Worm (Caenorhabditis elegans) whole organism, L4/young adult: Measurements from ENCODE around the gene F36H1.3.
A peak's percentile ranks its signal among the peaks of the same experiment; 100 is the strongest.

Experiments used
- W03F9.2 ChIP-seq: fragments of 150-350 bp; optimal IDR thresholded peaks from 2 replicates; lab custom pipeline; 2014; ENCODE audit warnings: missing biosample characterization, missing genetic modification characterization
- dao-5 ChIP-seq: sonication (generic microtip); optimal IDR thresholded peaks from 2 replicates; lab custom pipeline; 2016; ENCODE audit warnings: missing genotype, missing genetic modification characterization, moderate library complexity, missing compliant biosample characterization
- him-1 ChIP-seq: sonication (generic microtip); optimal IDR thresholded peaks from 2 replicates; lab custom pipeline; 2016; ENCODE audit warnings: missing genotype, missing genetic modification reagents, missing genetic modification characterization, missing compliant biosample characterization

ce11 chrIV:11036222-11036621, 13.7 kb upstream of the F36H1.3 start, which contains the start of gene fkb-1:
- TF ChIP-seq dao-5 (tag; lab: Kevin White, UChicago) (no peak), him-1 (tag; lab: Kevin White, UChicago) (no peak), W03F9.2 (tag; lab: Kevin White, UChicago) (peak; percentile 71)
